Worm (Caenorhabditis elegans): ENCODE measurements around the gene C25H3.15.

DNA sequence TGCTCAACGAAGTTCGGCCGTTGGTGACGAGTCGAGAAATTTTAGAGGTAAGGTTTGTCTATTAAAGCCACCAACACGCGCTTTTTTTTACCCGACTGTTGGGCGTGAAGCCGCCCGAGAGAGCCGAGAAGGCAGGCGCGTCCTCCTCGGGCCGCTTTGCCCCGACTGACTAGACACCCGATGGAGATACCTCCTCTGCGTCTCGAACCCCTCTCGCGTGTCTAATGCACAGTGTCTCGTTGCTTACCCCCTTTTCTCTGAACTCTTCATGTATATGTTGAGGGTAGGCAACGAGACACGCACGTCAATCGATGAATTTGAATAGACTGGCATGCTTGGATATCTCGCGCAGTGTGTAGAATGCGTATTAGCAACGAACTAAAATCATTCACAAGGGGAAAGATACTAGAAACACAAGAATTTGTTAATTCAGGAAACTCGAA is 3.4 kb upstream of the C25H3.15 start:
- peak; percentile 62 for TF ChIP-seq ztf-11 (tag; optimal IDR thresholded peaks at IDR 0.05)
- TF ChIP-seq zip-8 (tag; optimal IDR thresholded peaks at IDR 0.05): no peak
- TF ChIP-seq snpc-4 (tag; optimal IDR thresholded peaks at IDR 0.05): no peak
- TF ChIP-seq nhr-237 (tag; optimal IDR thresholded peaks at IDR 0.05): peak; percentile 71
- peak; percentile 80 for TF ChIP-seq pha-4 (tag; optimal IDR thresholded peaks at IDR 0.05)
- TF ChIP-seq elt-3 (tag; optimal IDR thresholded peaks at IDR 0.05): peak; percentile 76
- TF ChIP-seq nhr-28 (tag; optimal IDR thresholded peaks at IDR 0.05): no peak
- no peak for TF ChIP-seq mab-5 (tag; optimal IDR thresholded peaks at IDR 0.05)
- TF ChIP-seq blmp-1 (tag; optimal IDR thresholded peaks at IDR 0.05): no peak
- peak; percentile 23 for TF ChIP-seq nhr-12 (tag; optimal IDR thresholded peaks at IDR 0.05)
- peak; percentile 58 for TF ChIP-seq unc-62 (GFP tag; optimal IDR thresholded peaks at IDR 0.05)
- peak; percentile 70 for TF ChIP-seq lsy-2 (tag; optimal IDR thresholded peaks at IDR 0.05)
- no peak for TF ChIP-seq unc-39 (tag; optimal IDR thresholded peaks at IDR 0.05)
